Fruit fly (Drosophila melanogaster) whole organism, embryonic: ENCODE measurements around the gene CG33172.

Experiments
- CG13894 ChIP-seq: fragments of 200-800 bp; sonication (Bioruptor generic); optimal IDR thresholded peaks from 3 replicates; lab custom pipeline; 2018; ENCODE audit warnings: missing biosample characterization, mild to moderate bottlenecking, missing genetic modification characterization, moderate library complexity
- CG18011 ChIP-seq: fragments of 200-800 bp; sonication (Bioruptor generic); optimal IDR thresholded peaks from 2 replicates; lab custom pipeline; 2017; ENCODE audit warnings: missing biosample characterization, missing genetic modification characterization, mild to moderate bottlenecking, moderate library complexity, missing genotype

dm6 chrX:15738890-15739550 lies 30.4 kb upstream of the CG33172 start, which contains the start of the genes CG11679 and CG8206:
- TF ChIP-seq CG18011 (no peak), CG13894 (tag; lab: Kevin White, UChicago) (peak; percentile 6)
